Fruit fly (Drosophila melanogaster): ENCODE data around the gene Ddx56.

Gene Ddx56

DNA sequence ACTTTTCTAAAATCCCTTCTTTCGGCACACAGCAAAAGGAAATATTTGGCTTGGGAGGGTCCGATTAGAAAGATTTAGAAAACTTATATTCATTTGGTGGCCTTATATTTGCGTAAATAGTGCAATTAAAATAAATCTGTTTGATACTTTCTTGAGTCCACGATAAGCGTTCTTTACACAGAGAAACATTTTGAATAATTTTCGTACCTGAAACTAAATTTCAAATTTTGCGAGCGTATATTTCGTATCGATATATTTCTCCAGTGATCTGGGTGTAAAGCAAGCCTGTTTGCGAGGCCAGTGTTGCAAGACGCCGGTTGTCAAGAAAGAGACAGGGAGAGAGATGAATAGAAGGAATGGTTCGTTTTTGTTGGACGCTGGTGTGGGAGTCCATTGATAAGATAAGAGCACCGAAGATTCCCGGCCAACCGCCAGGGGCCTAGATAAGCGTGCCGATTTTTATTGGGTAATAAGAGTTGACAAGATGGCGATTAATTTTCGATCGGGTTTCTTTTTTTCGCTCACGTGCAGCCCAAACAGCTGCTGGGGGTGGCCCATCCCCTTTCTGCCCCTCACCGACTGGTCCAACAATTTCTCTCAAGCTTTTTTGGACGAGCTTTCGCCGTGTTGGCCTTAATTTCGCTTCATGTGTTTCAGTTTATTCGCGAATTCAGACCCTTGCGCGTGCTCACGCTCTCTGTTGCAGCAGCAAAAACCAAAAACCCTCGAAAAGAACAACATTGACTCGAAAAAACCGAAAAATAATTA lies 13.9 kb downstream of the Ddx56 start, which contains the start of gene slgA (continued):
- TF ChIP-seq Hr78 (GFP tag; optimal IDR thresholded peaks at IDR 0.05) (no peak), CG3995 (GFP tag; optimal IDR thresholded peaks at IDR 0.05) (peak; percentile 70), Ptx1 (GFP tag; IDR thresholded peaks at IDR 0.05) (peak; percentile 7; the same call in 1 of the 2 replicates), hth (optimal IDR thresholded peaks at IDR 0.05) (no peak), Hsf (GFP tag; optimal IDR thresholded peaks at IDR 0.05) (no peak), hbn (GFP tag; IDR thresholded peaks at IDR 0.05; ENCODE audit: partially characterized antibody) (no peak), Hr3 (GFP tag; optimal IDR thresholded peaks at IDR 0.05) (peak; percentile 11), sqz (GFP tag; optimal IDR thresholded peaks at IDR 0.05) (no peak), CG34376 (GFP tag; optimal IDR thresholded peaks at IDR 0.05) (peak; percentile 38), CG9727 (GFP tag; optimal IDR thresholded peaks at IDR 0.05) (peak; percentile 40), vnd (GFP tag; IDR thresholded peaks at IDR 0.05; ENCODE audit: partially characterized antibody) (peak; percentile 72), CG4820 (GFP tag; optimal IDR thresholded peaks at IDR 0.05) (peak; percentile 24), CG14710 (tag; optimal IDR thresholded peaks at IDR 0.05) (peak; percentile 59), CG10321 (GFP tag; IDR thresholded peaks at IDR 0.05) (peak; percentile 68), her (GFP tag; optimal IDR thresholded peaks at IDR 0.05) (peak; percentile 30), nom (GFP tag; optimal IDR thresholded peaks at IDR 0.05) (peak; percentile 22), CG1647 (GFP tag; optimal IDR thresholded peaks at IDR 0.05) (peak; percentile 43), CG12659 (GFP tag; optimal IDR thresholded peaks at IDR 0.05) (peak; percentile 63), CG34224 (GFP tag; IDR thresholded peaks at IDR 0.05; ENCODE audit: partially characterized antibody) (peak; percentile 62; the same call in 2 of the 3 replicates), Hmr (GFP tag; optimal IDR thresholded peaks at IDR 0.05) (peak; percentile 46), CG6791 (GFP tag; IDR thresholded peaks at IDR 0.05; ENCODE audit: partially characterized antibody) (peak; percentile 78), CG15601 (tag; optimal IDR thresholded peaks at IDR 0.05) (no peak), sob (GFP tag; IDR thresholded peaks at IDR 0.05) (peak; percentile 68), HLHmδ (GFP tag; optimal IDR thresholded peaks at IDR 0.05) (no peak), CG1603 (tag; optimal IDR thresholded peaks at IDR 0.05) (peak; percentile 60), NC2β (GFP tag; optimal IDR thresholded peaks at IDR 0.05) (peak; percentile 48), sna (GFP tag; IDR thresholded peaks at IDR 0.05; ENCODE audit: partially characterized antibody) (0 out of 2 replicates have a peak, but pooled peaks have one; percentile 37), D (optimal IDR thresholded peaks at IDR 0.05) (no peak), D (GFP tag; optimal IDR thresholded peaks at IDR 0.05) (no peak), CG2116 (GFP tag; optimal IDR thresholded peaks at IDR 0.05) (peak; percentile 98), Med (GFP tag) (peak; percentile 90), CG10209 (GFP tag; optimal IDR thresholded peaks at IDR 0.05) (peak; percentile 0), CG15073 (GFP tag; optimal IDR thresholded peaks at IDR 0.05) (peak; percentile 89), HLH54F (GFP tag; optimal IDR thresholded peaks at IDR 0.05) (peak; percentile 64), CG6272 (GFP tag; IDR thresholded peaks at IDR 0.05) (no peak), CG42726 (GFP tag; IDR thresholded peaks at IDR 0.05; ENCODE audit: partially characterized antibody) (peak; percentile 17; the same call in 1 of the 2 replicates), HHEX (GFP tag; optimal IDR thresholded peaks at IDR 0.05) (peak; percentile 36), CG10543 (GFP tag; optimal IDR thresholded peaks at IDR 0.05) (peak; percentile 42), Chrac-16 (GFP tag; optimal IDR thresholded peaks at IDR 0.05) (peak; percentile 6), CG34422 (GFP tag; IDR thresholded peaks at IDR 0.05) (peak; percentile 40; the same call in 2 of the 3 replicates), seq (GFP tag; IDR thresholded peaks at IDR 0.05) (no peak), gfzf (GFP tag; optimal IDR thresholded peaks at IDR 0.05) (peak; percentile 27), CkIIα-i1 (GFP tag; IDR thresholded peaks at IDR 0.05) (no peak), jumu (GFP tag; optimal IDR thresholded peaks at IDR 0.05) (peak; percentile 43), NFAT (GFP tag; IDR thresholded peaks at IDR 0.05) (peak; percentile 26; the same call in 1 of the 2 replicates), inv (GFP tag; IDR thresholded peaks at IDR 0.05; ENCODE audit: partially characterized antibody) (peak; percentile 55), CG3281 (GFP tag; optimal IDR thresholded peaks at IDR 0.05) (peak; percentile 35)
